Worm (Caenorhabditis elegans): Measurements from ENCODE around the gene msp-78.
A peak's percentile ranks its signal among the peaks of the same experiment; 100 is the strongest.

Gene msp-78

DNA sequence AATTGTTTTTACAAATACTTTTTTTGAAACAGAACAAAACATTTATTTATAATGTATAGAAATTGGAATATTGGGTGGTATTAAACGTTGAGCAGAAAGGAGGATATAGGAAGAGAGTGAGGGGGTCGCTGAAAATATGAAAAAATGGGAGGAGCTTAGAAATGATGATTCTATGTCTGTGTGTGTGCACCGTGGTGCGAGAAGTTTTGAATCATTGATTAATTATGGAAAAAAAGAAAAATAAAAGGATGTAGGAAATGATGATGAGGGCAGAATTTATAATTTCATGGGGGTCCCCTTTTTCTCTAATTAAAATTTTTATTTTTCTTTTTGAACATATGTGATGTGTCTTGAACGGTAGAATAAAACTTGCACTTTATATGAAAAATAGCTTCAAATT lies 14.8 kb downstream of the msp-78 start, which contains the start of gene sre-4:
sre-4 (minus strand) TSS at position 101 of the 400 bp plus-strand sequence.
- TF ChIP-seq ztf-4 (tag; optimal IDR thresholded peaks at IDR 0.05) (no peak), lin-39 (tag; optimal IDR thresholded peaks at IDR 0.05) (no peak), ZK546.5 (tag; optimal IDR thresholded peaks at IDR 0.05) (no peak), ztf-11 (tag; optimal IDR thresholded peaks at IDR 0.05) (no peak)

- no peak for TF ChIP-seq ZK546.5 (tag; optimal IDR thresholded peaks at IDR 0.05)
- no peak for TF ChIP-seq gmeb-1 (tag; optimal IDR thresholded peaks at IDR 0.05)
- TF ChIP-seq unc-62 (GFP tag; optimal IDR thresholded peaks at IDR 0.05), result no peak
- TF ChIP-seq fos-1 (tag; optimal IDR thresholded peaks at IDR 0.05), result no peak
- TF ChIP-seq R02D3.7 (tag; optimal IDR thresholded peaks at IDR 0.05), result no peak
- no peak for TF ChIP-seq ztf-1 (GFP tag; conservative IDR thresholded peaks at IDR 0.05)
- no peak for TF ChIP-seq unc-55 (GFP tag; optimal IDR thresholded peaks at IDR 0.05)
- TF ChIP-seq crh-2 (tag; optimal IDR thresholded peaks at IDR 0.05), result no peak
- no peak for TF ChIP-seq nhr-237 (tag; optimal IDR thresholded peaks at IDR 0.05)
- TF ChIP-seq lin-11 (tag; optimal IDR thresholded peaks at IDR 0.05), result no peak
- TF ChIP-seq nhr-10 (tag; optimal IDR thresholded peaks at IDR 0.05), result no peak
Observed at ce11 chrIV:9789496-9789895, 19.6 kb downstream of the msp-78 start, which contains the start of gene T13F2.4. T13F2.4 (plus strand) TSS chrIV:9789796.

- TF ChIP-seq nhr-21 (tag; optimal IDR thresholded peaks at IDR 0.05) (peak; percentile 2), dmd-4 (tag; optimal IDR thresholded peaks at IDR 0.05) (no peak), lin-39 (tag; optimal IDR thresholded peaks at IDR 0.05) (peak; percentile 56), ceh-16 (tag; optimal IDR thresholded peaks at IDR 0.05) (peak; percentile 78), nhr-25 (tag; optimal IDR thresholded peaks at IDR 0.05) (peak; percentile 50)
Observed at ce11 chrIV:9790708-9791107, 20.9 kb downstream of the msp-78 start.

DNA sequence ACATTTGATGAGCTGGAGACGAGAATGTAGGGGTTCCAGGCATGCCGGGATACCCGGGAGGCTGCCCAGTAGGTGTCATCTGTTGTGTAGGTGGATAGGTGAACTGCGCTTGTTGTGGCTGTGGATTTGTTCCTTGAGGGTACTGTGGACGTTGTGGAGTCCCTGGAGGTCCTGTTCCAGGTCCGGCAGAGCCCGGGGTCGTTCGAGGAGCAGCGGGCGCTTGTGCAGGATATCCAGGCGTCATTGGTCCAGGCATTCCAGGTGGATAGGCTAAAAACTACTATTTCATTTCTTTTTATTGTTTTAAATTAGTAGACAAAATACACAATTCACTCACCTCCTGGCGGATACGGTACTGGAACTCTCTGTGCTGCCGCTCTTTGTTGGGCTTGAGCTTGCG lies 25.4 kb downstream of the msp-78 start:
- TF ChIP-seq skn-1 (tag; optimal IDR thresholded peaks at IDR 0.05), result no peak
- no peak for TF ChIP-seq nhr-23 (tag; optimal IDR thresholded peaks at IDR 0.05)
- TF ChIP-seq nhr-6 (tag; optimal IDR thresholded peaks at IDR 0.05), result no peak
- TF ChIP-seq mab-5 (tag; optimal IDR thresholded peaks at IDR 0.05), result no peak
- TF ChIP-seq blmp-1 (tag; optimal IDR thresholded peaks at IDR 0.05; ENCODE audit: insufficient read depth), result no peak
- no peak for TF ChIP-seq sem-4 (tag; optimal IDR thresholded peaks at IDR 0.05)

DNA sequence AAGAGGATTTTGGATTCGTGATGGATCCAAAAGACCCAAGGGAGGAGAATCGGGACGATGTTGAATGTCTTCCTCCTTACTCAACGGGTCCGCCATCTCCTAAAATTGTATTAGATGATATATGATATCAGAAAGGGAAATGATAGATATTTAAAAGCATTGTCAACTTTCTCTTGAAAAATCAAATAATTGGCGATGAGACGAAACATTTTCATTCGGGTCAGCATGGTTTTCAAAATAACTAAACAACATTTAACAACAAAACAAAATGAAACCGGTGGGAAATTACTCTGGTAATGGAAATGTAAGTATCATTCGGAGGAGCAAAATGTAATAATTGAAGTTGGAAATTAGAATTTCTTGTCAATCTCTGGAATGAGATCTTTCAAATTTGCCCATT lies 26.6 kb downstream of the msp-78 start, which contains the start of gene pis-1:
pis-1 (minus strand) TSS at position 101 of the 400 bp plus-strand sequence.
- no peak for TF ChIP-seq crh-2 (tag; optimal IDR thresholded peaks at IDR 0.05)
- no peak for TF ChIP-seq sem-4 (tag; optimal IDR thresholded peaks at IDR 0.05)
- TF ChIP-seq skn-1 (tag; optimal IDR thresholded peaks at IDR 0.05), result no peak
- TF ChIP-seq nhr-77 (tag; optimal IDR thresholded peaks at IDR 0.05), result no peak
- TF ChIP-seq F13H6.1 (tag; optimal IDR thresholded peaks at IDR 0.05), result no peak
- TF ChIP-seq Y55F3AM.14 (GFP tag; optimal IDR thresholded peaks at IDR 0.05), result no peak

DNA sequence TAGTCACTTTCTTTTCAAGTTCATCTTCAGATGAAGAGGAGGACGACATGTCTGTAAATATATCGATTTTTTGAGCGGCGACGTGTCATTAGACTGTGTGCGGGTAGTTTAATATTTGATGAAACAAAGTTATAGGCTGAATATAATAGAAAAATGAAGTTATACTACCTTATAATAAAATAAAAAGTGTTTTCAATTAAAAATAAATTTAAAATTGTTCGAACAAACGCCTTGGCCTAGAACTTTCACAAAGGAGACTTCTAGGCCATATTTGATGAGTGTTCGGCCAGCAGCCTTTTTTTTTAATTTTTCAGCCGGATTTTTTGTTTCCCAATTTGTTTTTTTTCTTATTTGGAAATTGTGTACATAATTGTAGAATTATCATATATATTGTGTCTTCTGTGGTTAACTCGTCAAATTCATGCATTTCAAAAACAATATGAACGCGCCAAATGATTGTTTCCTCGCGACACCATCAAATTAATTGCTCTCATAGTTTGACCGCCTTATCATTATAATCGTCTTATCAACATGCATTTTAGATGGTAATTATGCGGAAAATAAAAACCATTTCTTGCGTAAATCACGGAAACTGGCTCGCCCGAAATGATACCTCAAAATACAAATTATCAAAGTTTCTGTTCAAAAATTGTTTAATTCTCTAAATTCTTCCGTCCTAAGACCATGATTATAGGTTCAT lies 27.6 kb downstream of the msp-78 start, which contains the start of gene T13F2.2:
T13F2.2 (minus strand) TSS at position 51 of the 700 bp plus-strand sequence.
- no peak for TF ChIP-seq nhr-23 (tag; optimal IDR thresholded peaks at IDR 0.05)
- TF ChIP-seq ama-1 (optimal IDR thresholded peaks at IDR 0.05), result no peak
- peak; percentile 8 for TF ChIP-seq C34F6.9 (tag; optimal IDR thresholded peaks at IDR 0.05)
- no peak for TF ChIP-seq ztf-4 (tag; optimal IDR thresholded peaks at IDR 0.05)
- TF ChIP-seq fos-1 (tag; optimal IDR thresholded peaks at IDR 0.05), result peak; percentile 51
- TF ChIP-seq sma-9 (GFP tag; optimal IDR thresholded peaks at IDR 0.05), result peak; percentile 33
- no peak for TF ChIP-seq sma-9 (tag; optimal IDR thresholded peaks at IDR 0.05)
- no peak for TF ChIP-seq mab-5 (tag; optimal IDR thresholded peaks at IDR 0.05)
- peak in 1 of 2 experiments; percentile 22 for TF ChIP-seq lsy-2 (tag; optimal IDR thresholded peaks at IDR 0.05)
- no peak for TF ChIP-seq mdl-1 (tag; optimal IDR thresholded peaks at IDR 0.05)
- TF ChIP-seq Y55F3AM.14 (GFP tag; optimal IDR thresholded peaks at IDR 0.05), result no peak
- peak; percentile 12 for TF ChIP-seq F13H6.1 (tag; optimal IDR thresholded peaks at IDR 0.05)
- TF ChIP-seq nhr-129 (tag; optimal IDR thresholded peaks at IDR 0.05), result no peak
- TF ChIP-seq unc-39 (tag; optimal IDR thresholded peaks at IDR 0.05), result no peak
- TF ChIP-seq crh-2 (tag; optimal IDR thresholded peaks at IDR 0.05), result no peak
- no peak for TF ChIP-seq unc-62 (GFP tag; optimal IDR thresholded peaks at IDR 0.05)
- TF ChIP-seq lin-11 (tag; optimal IDR thresholded peaks at IDR 0.05), result no peak
- no peak for TF ChIP-seq nhr-12 (tag; optimal IDR thresholded peaks at IDR 0.05)
- no peak for TF ChIP-seq ceh-16 (tag; optimal IDR thresholded peaks at IDR 0.05)
- no peak for TF ChIP-seq nhr-25 (tag; optimal IDR thresholded peaks at IDR 0.05)
- TF ChIP-seq ztf-11 (tag; optimal IDR thresholded peaks at IDR 0.05), result no peak
- TF ChIP-seq gmeb-1 (tag; optimal IDR thresholded peaks at IDR 0.05), result no peak
- TF ChIP-seq zag-1 (tag; optimal IDR thresholded peaks at IDR 0.05), result no peak
